Worm (Caenorhabditis elegans) whole organism, L4 larva: ENCODE data around the gene ints-7.

ENCODE experiments used
- D1046.2 ChIP-seq: fragments of 200-800 bp; sonication (Bioruptor generic); IDR thresholded peaks from 2 replicates; pipeline ENCODE4 v1.3.6; 2022; ENCODE audit warnings: missing genetic modification characterization, missing compliant biosample characterization
- R02D3.7 ChIP-seq: fragments of 150-350 bp; sonication (generic microtip); optimal IDR thresholded peaks from 3 replicates; lab custom pipeline; 2014; ENCODE audit warnings: missing biosample characterization, missing genetic modification characterization
- T26A8.4 ChIP-seq: fragments of 200-800 bp; sonication (Bioruptor generic); IDR thresholded peaks from 2 replicates; pipeline ENCODE4 v1.3.6; 2022; ENCODE audit warnings: missing genetic modification characterization, missing compliant biosample characterization
- Y48G9A.11 ChIP-seq: fragments of 200-800 bp; sonication (Bioruptor generic); IDR thresholded peaks from 2 replicates; pipeline ENCODE4 v1.3.6; 2022; ENCODE audit warnings: missing genetic modification reagents, missing genetic modification characterization, missing compliant biosample characterization
- Y75B8A.6 ChIP-seq: fragments of 200-800 bp; sonication (Bioruptor generic); IDR thresholded peaks from 2 replicates; pipeline ENCODE4 v1.3.6; 2022; ENCODE audit warnings: missing genetic modification reagents, missing genetic modification characterization, missing compliant biosample characterization
- ZK546.5 ChIP-seq, 2 experiments: sonication (generic microtip); optimal IDR thresholded peaks; 2 replicates each; lab custom pipeline; 2017; ENCODE audit warnings: missing biosample characterization in 2 of 2, missing genetic modification characterization in 2 of 2
- aha-1 ChIP-seq: fragments of 150-350 bp; peaks from one replicate; lab custom pipeline; 2014; ENCODE audit warnings: missing biosample characterization, missing genetic modification characterization
- ama-1 ChIP-seq: fragments of 150-350 bp; optimal IDR thresholded peaks from 2 replicates; lab custom pipeline; 2014; ENCODE audit warnings: inconsistent platforms, mixed read lengths
- arid-1 ChIP-seq: fragments of 200-800 bp; sonication (Bioruptor generic); conservative IDR thresholded peaks from 2 replicates; pipeline ENCODE4 v1.3.6; 2022; ENCODE audit warnings: missing genetic modification reagents, missing genetic modification characterization, missing compliant biosample characterization
- ceh-20 ChIP-seq: fragments of 200-800 bp; sonication (Bioruptor generic); IDR thresholded peaks from 2 replicates; pipeline ENCODE4 v1.3.6; 2022; ENCODE audit warnings: missing genetic modification reagents, missing genetic modification characterization, missing compliant biosample characterization
- ceh-32 ChIP-seq: sonication (generic microtip); optimal IDR thresholded peaks from 2 replicates; lab custom pipeline; 2016; ENCODE audit warnings: mild to moderate bottlenecking, missing genetic modification characterization, missing compliant biosample characterization; ENCODE audit not compliant: poor library complexity
- ceh-44 ChIP-seq: fragments of 200-800 bp; sonication (Bioruptor generic); IDR thresholded peaks from 2 replicates; pipeline ENCODE4 v1.3.6; 2022; ENCODE audit warnings: missing genetic modification reagents, missing genetic modification characterization, missing compliant biosample characterization
- ceh-62 ChIP-seq: sonication (generic microtip); optimal IDR thresholded peaks from 2 replicates; lab custom pipeline; 2017; ENCODE audit warnings: missing biosample characterization, missing genetic modification characterization
- ces-1 ChIP-seq: fragments of 150-350 bp; sonication (generic microtip); optimal IDR thresholded peaks from 4 replicates; lab custom pipeline; 2014; ENCODE audit warnings: missing biosample characterization, missing genetic modification reagents, missing genetic modification characterization
- cey-2 ChIP-seq: sonication (generic microtip); optimal IDR thresholded peaks from 3 replicates; lab custom pipeline; 2017; ENCODE audit warnings: missing genetic modification characterization, mild to moderate bottlenecking, missing compliant biosample characterization, antibody characterized with exemption, borderline replicate concordance; ENCODE audit not compliant: insufficient read depth
- ctbp-1 ChIP-seq: fragments of 200-800 bp; sonication (Bioruptor generic); IDR thresholded peaks from 2 replicates; pipeline ENCODE4 v1.3.6; 2022; ENCODE audit warnings: missing genetic modification reagents, missing genetic modification characterization, missing compliant biosample characterization
- dmd-6 ChIP-seq: fragments of 200-800 bp; sonication (Bioruptor generic); IDR thresholded peaks from 2 replicates; pipeline ENCODE4 v1.3.6; 2022; ENCODE audit warnings: missing genetic modification reagents, missing genetic modification characterization, missing compliant biosample characterization
- dmd-8 ChIP-seq: fragments of 200-800 bp; sonication (Bioruptor generic); IDR thresholded peaks from 2 replicates; pipeline ENCODE4 v1.3.6; 2022; ENCODE audit warnings: missing genetic modification characterization, missing compliant biosample characterization
- dpl-1 ChIP-seq: fragments of 150-350 bp; optimal IDR thresholded peaks from 2 replicates; lab custom pipeline; 2014; ENCODE audit warnings: missing biosample characterization, missing genetic modification reagents, missing genetic modification characterization
- duxl-1 ChIP-seq: sonication (generic microtip); optimal IDR thresholded peaks from 2 replicates; lab custom pipeline; 2016; ENCODE audit warnings: mild to moderate bottlenecking, missing genetic modification characterization, moderate library complexity, missing compliant biosample characterization; ENCODE audit not compliant: poor library complexity
- dve-1 ChIP-seq: sonication (generic microtip); optimal IDR thresholded peaks from 2 replicates; lab custom pipeline; 2017; ENCODE audit warnings: antibody characterized with exemption, mild to moderate bottlenecking, missing genetic modification characterization, missing compliant biosample characterization; ENCODE audit not compliant: insufficient read depth
- gei-8 ChIP-seq: fragments of 200-800 bp; sonication (Bioruptor generic); optimal IDR thresholded peaks from 2 replicates; lab custom pipeline; 2018; ENCODE audit warnings: mild to moderate bottlenecking, missing genetic modification characterization, missing compliant biosample characterization
- lin-1 ChIP-seq: fragments of 200-800 bp; sonication (Bioruptor generic); IDR thresholded peaks from 2 replicates; pipeline ENCODE4 v1.3.6; 2022; ENCODE audit warnings: missing genetic modification reagents, missing genetic modification characterization, missing compliant biosample characterization
- lin-15B ChIP-seq: fragments of 150-350 bp; sonication (generic microtip); optimal IDR thresholded peaks from 3 replicates; lab custom pipeline; 2014; ENCODE audit warnings: missing biosample characterization, missing genetic modification characterization
- lin-29 ChIP-seq: fragments of 200-800 bp; sonication (Bioruptor generic); IDR thresholded peaks from 2 replicates; pipeline ENCODE4 v1.3.6; 2022; ENCODE audit warnings: missing genetic modification reagents, missing genetic modification characterization, missing compliant biosample characterization
- lsy-2 ChIP-seq, 2 experiments: fragments of 150-350 bp in 1 of 2; sonication (generic microtip) in 1 of 2; optimal IDR thresholded peaks; 2 replicates each; lab custom pipeline; 2014 to 2017; ENCODE audit warnings: missing biosample characterization in 2 of 2, missing genetic modification characterization in 2 of 2
- madf-5 ChIP-seq, 2 experiments: fragments of 200-800 bp; sonication (Bioruptor generic); IDR thresholded peaks; 2 replicates each; pipeline ENCODE4 v1.3.6; 2022; ENCODE audit warnings: missing compliant biosample characterization in 2 of 2, missing genetic modification characterization in 2 of 2
- mxl-2 ChIP-seq: fragments of 200-800 bp; sonication (Bioruptor generic); conservative IDR thresholded peaks from 2 replicates; pipeline ENCODE4 v1.3.6; 2022; ENCODE audit warnings: missing genetic modification reagents, missing genetic modification characterization, missing compliant biosample characterization
- nhr-10 ChIP-seq: fragments of 150-350 bp; optimal IDR thresholded peaks from 2 replicates; lab custom pipeline; 2014; ENCODE audit warnings: missing biosample characterization, missing genetic modification characterization
- nhr-41 ChIP-seq: fragments of 200-800 bp; sonication (Bioruptor generic); IDR thresholded peaks from 2 replicates; pipeline ENCODE4 v1.3.6; 2022; ENCODE audit warnings: missing genetic modification reagents, missing genetic modification characterization, missing compliant biosample characterization
- nhr-48 ChIP-seq: sonication (generic microtip); optimal IDR thresholded peaks from 2 replicates; lab custom pipeline; 2016; ENCODE audit warnings: mild to moderate bottlenecking, missing genetic modification characterization, missing compliant biosample characterization
- php-3 ChIP-seq: fragments of 200-800 bp; sonication (Bioruptor generic); IDR thresholded peaks from 2 replicates; pipeline ENCODE4 v1.3.6; 2022; ENCODE audit warnings: missing genetic modification reagents, missing genetic modification characterization, missing compliant biosample characterization
- pqm-1 ChIP-seq: sonication (generic microtip); optimal IDR thresholded peaks from 2 replicates; lab custom pipeline; 2017; ENCODE audit warnings: missing biosample characterization, missing genetic modification characterization
- sdz-12 ChIP-seq: fragments of 200-800 bp; sonication (Bioruptor generic); optimal IDR thresholded peaks from 2 replicates; lab custom pipeline; 2018; ENCODE audit warnings: mild to moderate bottlenecking, missing genetic modification characterization, missing compliant biosample characterization
- set-16 ChIP-seq: fragments of 200-800 bp; sonication (Bioruptor generic); IDR thresholded peaks from 2 replicates; pipeline ENCODE4 v1.3.6; 2022; ENCODE audit warnings: missing genetic modification reagents, missing genetic modification characterization, missing compliant biosample characterization
- snpc-4 ChIP-seq: fragments of 150-350 bp; optimal IDR thresholded peaks from 2 replicates; lab custom pipeline; 2014; ENCODE audit warnings: missing biosample characterization, missing genetic modification characterization
- spr-1 ChIP-seq: sonication (generic microtip); optimal IDR thresholded peaks from 2 replicates; lab custom pipeline; 2016; ENCODE audit warnings: mild to moderate bottlenecking, missing genetic modification characterization, missing compliant biosample characterization
- spr-3 ChIP-seq: fragments of 200-800 bp; sonication (Bioruptor generic); optimal IDR thresholded peaks from 2 replicates; lab custom pipeline; 2018; ENCODE audit warnings: mild to moderate bottlenecking, missing genetic modification characterization, missing compliant biosample characterization
- tag-97 ChIP-seq: fragments of 200-800 bp; sonication (Bioruptor generic); IDR thresholded peaks from 2 replicates; pipeline ENCODE4 v1.3.6; 2022; ENCODE audit warnings: missing genetic modification characterization, missing compliant biosample characterization
- tra-1 ChIP-seq: fragments of 200-800 bp; sonication (Bioruptor generic); IDR thresholded peaks from 2 replicates; pipeline ENCODE4 v1.3.6; 2022; ENCODE audit warnings: missing genetic modification reagents, missing genetic modification characterization, missing compliant biosample characterization
- unc-39 ChIP-seq: sonication (generic microtip); optimal IDR thresholded peaks from 2 replicates; lab custom pipeline; 2017; ENCODE audit warnings: missing biosample characterization, missing genetic modification characterization
- vab-7 ChIP-seq: fragments of 200-800 bp; sonication (Bioruptor generic); IDR thresholded peaks from 2 replicates; pipeline ENCODE4 v1.3.6; 2022; ENCODE audit warnings: missing genetic modification reagents, missing genetic modification characterization, missing compliant biosample characterization
- zag-1 ChIP-seq: fragments of 150-350 bp; optimal IDR thresholded peaks from 2 replicates; lab custom pipeline; 2014; ENCODE audit warnings: missing biosample characterization, missing genetic modification characterization
- zfp-2 ChIP-seq: sonication (generic microtip); optimal IDR thresholded peaks from 2 replicates; lab custom pipeline; 2016; ENCODE audit warnings: mild to moderate bottlenecking, missing genetic modification characterization, missing compliant biosample characterization
- zfp-3 ChIP-seq: fragments of 200-800 bp; sonication (Bioruptor generic); conservative IDR thresholded peaks from 2 replicates; pipeline ENCODE4 v1.3.6; 2022; ENCODE audit warnings: missing genetic modification reagents, missing genetic modification characterization, missing compliant biosample characterization
- zip-2 ChIP-seq: fragments of 150-350 bp; optimal IDR thresholded peaks from 2 replicates; lab custom pipeline; 2014; ENCODE audit warnings: missing biosample characterization, missing genetic modification characterization
- ztf-7 ChIP-seq: fragments of 150-350 bp; optimal IDR thresholded peaks from 2 replicates; lab custom pipeline; 2014; ENCODE audit warnings: missing biosample characterization, missing genetic modification characterization

The ints-7 gene

DNA sequence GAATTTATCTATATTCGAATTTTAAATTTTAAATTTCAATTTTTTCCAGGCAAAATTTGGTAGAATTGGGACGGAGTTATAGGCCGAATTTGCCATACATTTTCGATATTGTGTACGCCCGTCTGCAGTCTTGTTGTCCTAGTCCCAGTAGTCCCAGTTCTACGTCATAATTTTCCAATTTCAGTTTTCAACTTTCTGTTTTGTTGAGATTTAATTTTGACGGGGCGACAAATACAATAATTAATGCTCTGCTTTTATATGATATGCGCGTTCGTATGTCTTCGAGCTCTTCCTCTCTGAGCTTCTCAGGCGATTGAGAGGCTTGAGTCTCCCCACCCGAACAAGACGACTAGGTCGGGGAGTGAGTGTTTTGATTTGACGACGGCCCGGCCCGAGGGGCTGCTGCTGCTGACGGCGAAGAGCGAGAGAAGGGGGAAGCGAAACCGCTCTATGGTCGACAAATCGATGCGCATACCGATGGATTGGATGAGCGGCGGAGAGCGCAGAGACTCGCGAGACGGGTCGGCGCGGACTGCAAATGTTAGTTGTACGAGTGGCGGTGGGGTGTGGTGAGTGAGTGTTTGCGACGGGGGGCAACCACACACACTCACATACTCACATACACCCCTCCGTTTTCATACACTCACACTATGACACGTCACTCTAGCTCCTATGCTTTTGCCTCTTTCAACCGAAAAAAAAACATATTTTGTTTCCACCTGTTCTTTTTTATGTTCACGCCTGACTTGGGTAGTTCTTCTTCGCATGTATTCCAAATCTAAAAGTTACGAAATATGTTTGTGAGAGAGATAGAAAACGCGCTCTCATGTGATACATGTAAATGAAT, 52.3 kb downstream of the ints-7 start (continued):
- TF ChIP-seq dve-1 (tag; lab: Kevin White, UChicago) (peak; percentile 57), sdz-12 (GFP tag; lab: Kevin White, UChicago) (no peak), nhr-41 (no peak), nhr-48 (tag; lab: Kevin White, UChicago) (peak; percentile 47), lin-15B (no peak), Y48G9A.11 (GFP tag; lab: Robert Waterston, UW) (no peak), php-3 (GFP tag; lab: Robert Waterston, UW) (no peak), R02D3.7 (tag; lab: Kevin White, UChicago) (no peak), zfp-3 (GFP tag; lab: Robert Waterston, UW) (0 out of 2 replicates have a peak, but pooled peaks have one; percentile 31), duxl-1 (tag; lab: Kevin White, UChicago) (peak; percentile 57), tag-97 (0 out of 2 replicates have a peak, but pooled peaks have one; percentile 19), ama-1 (lab: Kevin White, UChicago) (peak; percentile 77), ceh-20 (GFP tag; lab: Robert Waterston, UW) (peak; percentile 87), dmd-6 (GFP tag; lab: Robert Waterston, UW) (peak; percentile 80), zfp-2 (tag; lab: Kevin White, UChicago) (no peak), lsy-2 (tag; optimal IDR thresholded peaks at IDR 0.05; lab: Kevin White, UChicago) (peak; percentile 56 to 74), zip-2 (tag; lab: Kevin White, UChicago) (no peak), ceh-32 (tag; lab: Kevin White, UChicago) (no peak), spr-1 (tag; lab: Kevin White, UChicago) (peak; percentile 67), mxl-2 (0 out of 2 replicates have a peak, but pooled peaks have one; percentile 25), Y75B8A.6 (GFP tag; lab: Robert Waterston, UW) (no peak), ctbp-1 (GFP tag; lab: Robert Waterston, UW) (peak; percentile 55; the same call in 1 of the 2 replicates), D1046.2 (GFP tag; lab: Robert Waterston, UW) (no peak)
- TF ChIP-seq, all 104 proteins: peak for 56

DNA sequence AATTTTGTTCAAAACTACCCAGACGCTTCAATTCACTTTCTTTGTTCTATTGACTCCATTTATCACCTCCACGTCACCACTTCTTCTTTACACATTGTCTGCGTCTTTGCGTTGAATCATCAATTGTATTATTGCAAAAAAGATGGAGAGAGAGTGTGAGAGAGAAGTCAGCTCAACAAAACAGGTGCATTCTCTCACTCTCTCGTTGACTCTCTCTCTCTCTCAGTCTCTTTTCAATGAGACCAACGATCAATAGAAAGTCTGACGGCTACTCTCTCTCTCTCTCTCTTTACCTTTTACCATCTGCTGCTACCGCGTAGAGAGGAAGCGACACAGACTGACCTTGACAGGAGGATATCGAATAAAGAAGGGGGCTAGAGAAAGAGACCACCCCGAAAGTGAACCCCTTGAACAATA, 53.1 kb downstream of the ints-7 start:
- peak; percentile 25 for TF ChIP-seq nhr-10 (tag; lab: Kevin White, UChicago)
- TF ChIP-seq dmd-6 (GFP tag; lab: Robert Waterston, UW) = peak; percentile 85
- TF ChIP-seq spr-3 (GFP tag; lab: Kevin White, UChicago) = no peak
- peak; percentile 67 for TF ChIP-seq cey-2 (tag; lab: Kevin White, UChicago)
- no peak for TF ChIP-seq gei-8 (GFP tag; lab: Kevin White, UChicago)
- TF ChIP-seq vab-7 (GFP tag; lab: Robert Waterston, UW) = no peak
- TF ChIP-seq lin-29 (GFP tag; lab: Robert Waterston, UW) = no peak
- peak; percentile 96 for TF ChIP-seq aha-1 (tag; lab: Kevin White, UChicago)
- TF ChIP-seq ceh-44 = no peak
- no peak for TF ChIP-seq zag-1 (tag; lab: Kevin White, UChicago)
- TF ChIP-seq ces-1 (GFP tag; lab: Kevin White, UChicago) = peak; percentile 14
- TF ChIP-seq Y75B8A.6 (GFP tag; lab: Robert Waterston, UW) = 0 out of 2 replicates have a peak, but pooled peaks have one; percentile 64
- TF ChIP-seq spr-1 (tag; lab: Kevin White, UChicago) = peak; percentile 49
- TF ChIP-seq T26A8.4 = peak; percentile 75
- no peak for TF ChIP-seq ceh-62 (tag; lab: Kevin White, UChicago)
- TF ChIP-seq arid-1 = peak; percentile 45
- peak; percentile 57; the same call in 1 of the 2 replicates for TF ChIP-seq tra-1 (GFP tag; lab: Robert Waterston, UW)
- TF ChIP-seq unc-39 = no peak
- TF ChIP-seq dpl-1 (GFP tag; lab: Kevin White, UChicago) = peak; percentile 32
- TF ChIP-seq ama-1 (lab: Kevin White, UChicago) = peak; percentile 88
- peak; percentile 82 to 83 for TF ChIP-seq lsy-2 (tag; optimal IDR thresholded peaks at IDR 0.05; lab: Kevin White, UChicago)
- TF ChIP-seq zfp-2 (tag; lab: Kevin White, UChicago) = no peak
- 0 out of 2 replicates have a peak, but pooled peaks have one; percentile 15 for TF ChIP-seq lin-1
- TF ChIP-seq madf-5 (GFP tag; IDR thresholded peaks at IDR 0.05; lab: Robert Waterston, UW) = no peak
- peak; percentile 25 for TF ChIP-seq pqm-1 (tag; lab: Kevin White, UChicago)
- TF ChIP-seq sdz-12 (GFP tag; lab: Kevin White, UChicago) = no peak
- no peak for TF ChIP-seq ZK546.5 (tag; optimal IDR thresholded peaks at IDR 0.05; lab: Kevin White, UChicago)
- no peak for TF ChIP-seq dmd-8 (GFP tag; lab: Robert Waterston, UW)
- TF ChIP-seq ztf-7 = no peak
- peak; percentile 49 for TF ChIP-seq set-16 (GFP tag; lab: Robert Waterston, UW)
- TF ChIP-seq snpc-4 (tag; lab: Kevin White, UChicago) = no peak
